Worm (Caenorhabditis elegans) whole organism, L1 larva: ENCODE results near the gene exc-7.

ENCODE experiments used
- C16A3.4 ChIP-seq: fragments of 150-350 bp; optimal IDR thresholded peaks from 2 replicates; lab custom pipeline; 2014; ENCODE audit warnings: missing biosample characterization, missing genetic modification characterization
- C34B4.2 ChIP-seq: sonication (generic microtip); optimal IDR thresholded peaks from 2 replicates; lab custom pipeline; 2017; ENCODE audit warnings: mild to moderate bottlenecking, missing genetic modification characterization, missing compliant biosample characterization
- F16B12.6 ChIP-seq: fragments of 150-350 bp; optimal IDR thresholded peaks from 2 replicates; lab custom pipeline; 2014; ENCODE audit warnings: missing biosample characterization, missing genetic modification characterization
- Y116A8C.19 ChIP-seq: sonication (generic microtip); optimal IDR thresholded peaks from 2 replicates; lab custom pipeline; 2016; ENCODE audit warnings: missing compliant biosample characterization, missing genetic modification characterization, borderline replicate concordance
- aha-1 ChIP-seq: fragments of 150-350 bp; optimal IDR thresholded peaks from 2 replicates; lab custom pipeline; 2014; ENCODE audit warnings: missing biosample characterization, missing genetic modification characterization
- alr-1 ChIP-seq: fragments of 200-800 bp; sonication (Bioruptor generic); optimal IDR thresholded peaks from 2 replicates; lab custom pipeline; 2018; ENCODE audit warnings: borderline replicate concordance, mild to moderate bottlenecking, missing genetic modification characterization, missing compliant biosample characterization
- ama-1 ChIP-seq: fragments of 150-350 bp; optimal IDR thresholded peaks from 2 replicates; lab custom pipeline; 2014
- blmp-1 ChIP-seq: fragments of 150-350 bp; optimal IDR thresholded peaks from 2 replicates; lab custom pipeline; 2014; ENCODE audit warnings: missing biosample characterization, missing genetic modification characterization
- ceh-63 ChIP-seq: fragments of 200-800 bp; sonication (Bioruptor generic); optimal IDR thresholded peaks from 2 replicates; lab custom pipeline; 2018; ENCODE audit warnings: mild to moderate bottlenecking, missing genetic modification characterization, missing compliant biosample characterization
- ceh-8 ChIP-seq: fragments of 200-800 bp; sonication (Bioruptor generic); optimal IDR thresholded peaks from 2 replicates; lab custom pipeline; 2018; ENCODE audit warnings: mild to moderate bottlenecking, missing genetic modification characterization, moderate library complexity, missing compliant biosample characterization
- ceh-82 ChIP-seq, 3 experiments: fragments of 150-350 bp in 1 of 3; sonication (generic microtip) in 2 of 3; optimal IDR thresholded peaks; 2 replicates each; lab custom pipeline; 2014 to 2017; ENCODE audit warnings: missing biosample characterization in 3 of 3, missing genetic modification characterization in 3 of 3
- ces-1 ChIP-seq: fragments of 150-350 bp; optimal IDR thresholded peaks from 2 replicates; lab custom pipeline; 2014; ENCODE audit warnings: missing biosample characterization, missing genetic modification reagents, missing genetic modification characterization
- dpl-1 ChIP-seq, 3 experiments: fragments of 150-350 bp in 2 of 3; sonication (generic microtip) in 1 of 3; optimal IDR thresholded peaks; 2 replicates each; lab custom pipeline; 2014 to 2017; ENCODE audit warnings: missing biosample characterization in 3 of 3, missing genetic modification characterization in 3 of 3, missing genetic modification reagents in 3 of 3
- efl-3 ChIP-seq: fragments of 200-800 bp; sonication (Bioruptor generic); optimal IDR thresholded peaks from 2 replicates; lab custom pipeline; 2018; ENCODE audit warnings: mild to moderate bottlenecking, missing genetic modification characterization, missing compliant biosample characterization
- egl-27 ChIP-seq, 2 experiments: fragments of 150-350 bp in 1 of 2; sonication (generic microtip); optimal IDR thresholded peaks; 3 replicates each; lab custom pipeline; 2017 to 2018; ENCODE audit warnings: missing biosample characterization in 2 of 2, missing genetic modification characterization in 2 of 2, missing genetic modification reagents in 2 of 2
- elt-2 ChIP-seq: sonication (generic microtip); optimal IDR thresholded peaks from 2 replicates; lab custom pipeline; 2016; ENCODE audit warnings: missing genetic modification characterization, mild to moderate bottlenecking, inconsistent platforms, missing compliant biosample characterization, missing genetic modification reagents
- elt-3 ChIP-seq, 6 experiments: fragments of 150-350 bp in 1 of 6; sonication (generic microtip); optimal IDR thresholded peaks; 2 replicates each; lab custom pipeline; 2017 to 2018; ENCODE audit warnings: missing biosample characterization in 6 of 6, missing genetic modification characterization in 6 of 6, inconsistent platforms in 1 of 6
- fkh-10 ChIP-seq: sonication (generic microtip); optimal IDR thresholded peaks from 2 replicates; lab custom pipeline; 2017; ENCODE audit warnings: missing biosample characterization, missing genetic modification reagents, missing genetic modification characterization
- fkh-4 ChIP-seq: sonication (generic microtip); optimal IDR thresholded peaks from 2 replicates; lab custom pipeline; 2016; ENCODE audit warnings: missing compliant biosample characterization, missing genetic modification characterization, borderline replicate concordance
- fkh-8 ChIP-seq: sonication (generic microtip); optimal IDR thresholded peaks from 2 replicates; lab custom pipeline; 2016; ENCODE audit warnings: mild to moderate bottlenecking, missing genetic modification characterization, missing compliant biosample characterization
- fos-1 ChIP-seq: fragments of 150-350 bp; optimal IDR thresholded peaks from 2 replicates; lab custom pipeline; 2014; ENCODE audit warnings: missing biosample characterization, missing genetic modification characterization
- grh-1 ChIP-seq: fragments of 200-800 bp; sonication (Bioruptor generic); IDR thresholded peaks from 2 replicates; pipeline ENCODE4 v1.3.6; 2022; ENCODE audit warnings: missing genetic modification reagents, missing genetic modification characterization, missing compliant biosample characterization
- hlh-17 ChIP-seq: fragments of 200-800 bp; sonication (Bioruptor generic); optimal IDR thresholded peaks from 2 replicates; lab custom pipeline; 2018; ENCODE audit warnings: missing genetic modification characterization, mild to moderate bottlenecking, missing compliant biosample characterization, moderate library complexity, borderline replicate concordance
- hlh-4 ChIP-seq: sonication (generic microtip); optimal IDR thresholded peaks from 2 replicates; lab custom pipeline; 2016; ENCODE audit warnings: mild to moderate bottlenecking, missing genetic modification characterization, missing compliant biosample characterization
- jun-1 ChIP-seq: fragments of 150-350 bp; optimal IDR thresholded peaks from 2 replicates; lab custom pipeline; 2014; ENCODE audit warnings: missing biosample characterization, missing genetic modification reagents, missing genetic modification characterization
- lin-13 ChIP-seq: fragments of 150-350 bp; optimal IDR thresholded peaks from 2 replicates; lab custom pipeline; 2014; ENCODE audit warnings: missing biosample characterization, missing genetic modification reagents, missing genetic modification characterization
- lin-15B ChIP-seq: fragments of 150-350 bp; sonication (generic microtip); optimal IDR thresholded peaks from 3 replicates; lab custom pipeline; 2014; ENCODE audit warnings: missing biosample characterization, missing genetic modification characterization
- lin-35 ChIP-seq, 2 experiments: fragments of 150-350 bp; optimal IDR thresholded peaks; 2 replicates each; lab custom pipeline; 2014; ENCODE audit warnings: missing biosample characterization in 2 of 2, missing genetic modification characterization in 2 of 2, missing genetic modification reagents in 2 of 2
- lin-39 ChIP-seq: fragments of 150-350 bp; optimal IDR thresholded peaks from 2 replicates; lab custom pipeline; 2014; ENCODE audit warnings: missing biosample characterization, missing genetic modification reagents, missing genetic modification characterization
- lsy-2 ChIP-seq, 2 experiments: fragments of 150-350 bp; optimal IDR thresholded peaks; 2 replicates each; lab custom pipeline; 2014; ENCODE audit warnings: missing biosample characterization in 2 of 2, missing genetic modification characterization in 2 of 2
- mdl-1 ChIP-seq, 2 experiments: fragments of 150-350 bp; optimal IDR thresholded peaks; 2 replicates each; lab custom pipeline; 2014 to 2017; ENCODE audit warnings: missing biosample characterization in 2 of 2, missing genetic modification characterization in 2 of 2, inconsistent platforms in 1 of 2
- mef-2 ChIP-seq: fragments of 150-350 bp; optimal IDR thresholded peaks from 2 replicates; lab custom pipeline; 2014; ENCODE audit warnings: missing biosample characterization, missing genetic modification characterization
- nhr-11 ChIP-seq: fragments of 150-350 bp; optimal IDR thresholded peaks from 2 replicates; lab custom pipeline; 2014; ENCODE audit warnings: missing biosample characterization, missing genetic modification characterization
- nhr-47 ChIP-seq: sonication (generic microtip); optimal IDR thresholded peaks from 2 replicates; lab custom pipeline; 2016; ENCODE audit warnings: mild to moderate bottlenecking, missing genetic modification characterization, moderate library complexity, missing compliant biosample characterization
- nhr-71 ChIP-seq: sonication (generic microtip); optimal IDR thresholded peaks from 2 replicates; lab custom pipeline; 2016; ENCODE audit warnings: mild to moderate bottlenecking, missing genetic modification characterization, moderate library complexity, missing compliant biosample characterization
- nhr-76 ChIP-seq: sonication (generic microtip); optimal IDR thresholded peaks from 2 replicates; lab custom pipeline; 2017; ENCODE audit warnings: missing biosample characterization, missing genetic modification characterization
- nhr-77 ChIP-seq: fragments of 150-350 bp; optimal IDR thresholded peaks from 2 replicates; lab custom pipeline; 2014; ENCODE audit warnings: missing biosample characterization, missing genetic modification characterization
- nhr-84 ChIP-seq: sonication (generic microtip); optimal IDR thresholded peaks from 2 replicates; lab custom pipeline; 2017; ENCODE audit warnings: missing biosample characterization, missing genetic modification characterization
- nhr-90 ChIP-seq: sonication (generic microtip); optimal IDR thresholded peaks from 2 replicates; lab custom pipeline; 2016; ENCODE audit warnings: mild to moderate bottlenecking, missing genetic modification characterization, missing compliant biosample characterization; ENCODE audit not compliant: poor library complexity
- pax-3 ChIP-seq: fragments of 200-800 bp; sonication (Bioruptor generic); optimal IDR thresholded peaks from 2 replicates; lab custom pipeline; 2018; ENCODE audit warnings: mild to moderate bottlenecking, missing genetic modification characterization, moderate library complexity, missing compliant biosample characterization
- rnt-1 ChIP-seq: sonication (generic microtip); optimal IDR thresholded peaks from 2 replicates; lab custom pipeline; 2016; ENCODE audit warnings: mild to moderate bottlenecking, missing genetic modification characterization, moderate library complexity, missing compliant biosample characterization
- snpc-4 ChIP-seq: fragments of 150-350 bp; optimal IDR thresholded peaks from 2 replicates; lab custom pipeline; 2014; ENCODE audit warnings: missing biosample characterization, missing genetic modification characterization
- swsn-7 ChIP-seq: sonication (generic microtip); optimal IDR thresholded peaks from 2 replicates; lab custom pipeline; 2016; ENCODE audit warnings: missing genetic modification characterization, missing compliant biosample characterization
- tbx-2 ChIP-seq: sonication (generic microtip); optimal IDR thresholded peaks from 2 replicates; lab custom pipeline; 2016; ENCODE audit warnings: missing genetic modification characterization, missing compliant biosample characterization
- unc-130 ChIP-seq: fragments of 150-350 bp; optimal IDR thresholded peaks from 2 replicates; lab custom pipeline; 2017; ENCODE audit warnings: missing biosample characterization, missing genetic modification characterization, inconsistent platforms
- unc-30 ChIP-seq: sonication (generic microtip); optimal IDR thresholded peaks from 2 replicates; lab custom pipeline; 2017; ENCODE audit warnings: missing biosample characterization, missing genetic modification characterization
- xbp-1 ChIP-seq: sonication (generic microtip); optimal IDR thresholded peaks from 2 replicates; lab custom pipeline; 2016; ENCODE audit warnings: missing genetic modification characterization, missing compliant biosample characterization
- zag-1 ChIP-seq: fragments of 150-350 bp; optimal IDR thresholded peaks from 2 replicates; lab custom pipeline; 2014; ENCODE audit warnings: missing biosample characterization, missing genetic modification characterization
- zip-4 ChIP-seq: fragments of 200-800 bp; sonication (Bioruptor generic); optimal IDR thresholded peaks from 2 replicates; lab custom pipeline; 2018; ENCODE audit warnings: mild to moderate bottlenecking, missing genetic modification characterization, moderate library complexity, missing compliant biosample characterization

Gene exc-7

ce11 chrII:9566045-9566444, 9.7 kb upstream of the exc-7 start (continued):
- TF ChIP-seq mdl-1 (tag; optimal IDR thresholded peaks at IDR 0.05; lab: Kevin White, UChicago) (peak in 1 of 2 experiments; percentile 13), lin-15B (tag; lab: Kevin White, UChicago) (no peak), C16A3.4 (tag; lab: Kevin White, UChicago) (peak; percentile 61), nhr-47 (tag; lab: Kevin White, UChicago) (peak; percentile 49), nhr-76 (tag; lab: Kevin White, UChicago) (no peak), nhr-71 (tag; lab: Kevin White, UChicago) (peak; percentile 55), ces-1 (GFP tag; lab: Kevin White, UChicago) (no peak), snpc-4 (no peak), lin-35 (GFP tag; optimal IDR thresholded peaks at IDR 0.05; lab: Kevin White, UChicago) (peak; percentile 11 to 54), aha-1 (tag; lab: Kevin White, UChicago) (no peak), unc-130 (peak; percentile 12), ceh-82 (tag; optimal IDR thresholded peaks at IDR 0.05; lab: Kevin White, UChicago) (peak in 1 of 3 experiments; percentile 12), xbp-1 (tag; lab: Kevin White, UChicago) (peak; percentile 25), fkh-4 (tag; lab: Kevin White, UChicago) (no peak), lsy-2 (tag; optimal IDR thresholded peaks at IDR 0.05; lab: Kevin White, UChicago) (peak; percentile 6 to 53), lin-13 (GFP tag; lab: Kevin White, UChicago) (peak; percentile 7), nhr-90 (no peak), nhr-77 (tag; lab: Kevin White, UChicago) (peak; percentile 17)

ce11 chrII:9573412-9573811, 2.4 kb upstream of the exc-7 start:
- TF ChIP-seq Y116A8C.19 (no peak), ceh-82 (tag; optimal IDR thresholded peaks at IDR 0.05; lab: Kevin White, UChicago) (no peak), tbx-2 (tag; lab: Kevin White, UChicago) (no peak), swsn-7 (peak; percentile 6), fos-1 (tag; lab: Kevin White, UChicago) (no peak), C34B4.2 (tag; lab: Kevin White, UChicago) (no peak), dpl-1 (GFP tag; optimal IDR thresholded peaks at IDR 0.05; lab: Kevin White, UChicago) (no peak), nhr-71 (tag; lab: Kevin White, UChicago) (peak; percentile 25), ces-1 (GFP tag; lab: Kevin White, UChicago) (no peak), mdl-1 (tag; optimal IDR thresholded peaks at IDR 0.05; lab: Kevin White, UChicago) (no peak), pax-3 (tag; lab: Kevin White, UChicago) (no peak), unc-30 (no peak), egl-27 (tag; optimal IDR thresholded peaks at IDR 0.05; lab: Kevin White, UChicago) (no peak), fkh-10 (GFP tag; lab: Kevin White, UChicago) (no peak), rnt-1 (tag; lab: Kevin White, UChicago) (no peak), xbp-1 (tag; lab: Kevin White, UChicago) (no peak), nhr-84 (no peak), nhr-77 (tag; lab: Kevin White, UChicago) (no peak), zip-4 (no peak), snpc-4 (no peak), lin-39 (tag; lab: Kevin White, UChicago) (no peak), unc-130 (no peak), lin-15B (tag; lab: Kevin White, UChicago) (no peak), hlh-17 (GFP tag; lab: Kevin White, UChicago) (no peak), mef-2 (tag; lab: Kevin White, UChicago) (no peak), ceh-8 (GFP tag; lab: Kevin White, UChicago) (no peak), alr-1 (tag; lab: Kevin White, UChicago) (no peak), blmp-1 (tag; lab: Kevin White, UChicago) (peak; percentile 54), nhr-76 (tag; lab: Kevin White, UChicago) (no peak), grh-1 (GFP tag; lab: Robert Waterston, UW) (peak; percentile 47; the same call in 1 of the 2 replicates), ama-1 (lab: Kevin White, UChicago) (no peak), jun-1 (tag; lab: Kevin White, UChicago) (no peak), hlh-4 (tag; lab: Kevin White, UChicago) (no peak), nhr-90 (peak; percentile 51), fkh-8 (tag; lab: Kevin White, UChicago) (no peak), zag-1 (tag; lab: Kevin White, UChicago) (no peak), elt-2 (tag; lab: Kevin White, UChicago) (no peak), fkh-4 (tag; lab: Kevin White, UChicago) (no peak), elt-3 (tag; optimal IDR thresholded peaks at IDR 0.05; lab: Kevin White, UChicago) (peak in 1 of 6 experiments; percentile 52), ceh-63 (GFP tag; lab: Kevin White, UChicago) (no peak), nhr-11 (tag; lab: Kevin White, UChicago) (no peak), F16B12.6 (tag; lab: Kevin White, UChicago) (no peak), efl-3 (GFP tag; lab: Kevin White, UChicago) (no peak)
